Fruit fly (Drosophila melanogaster) ovary, adult (tissue): ENCODE data around the gene Cf2.

ENCODE experiments used
- CG17801 ChIP-seq: fragments of 200-800 bp; optimal IDR thresholded peaks from 2 replicates; lab custom pipeline; 2019; ENCODE audit warnings: missing biosample characterization, mild to moderate bottlenecking, missing genetic modification characterization, moderate library complexity; ENCODE audit not compliant: partially characterized antibody

Cf2 gene

DNA sequence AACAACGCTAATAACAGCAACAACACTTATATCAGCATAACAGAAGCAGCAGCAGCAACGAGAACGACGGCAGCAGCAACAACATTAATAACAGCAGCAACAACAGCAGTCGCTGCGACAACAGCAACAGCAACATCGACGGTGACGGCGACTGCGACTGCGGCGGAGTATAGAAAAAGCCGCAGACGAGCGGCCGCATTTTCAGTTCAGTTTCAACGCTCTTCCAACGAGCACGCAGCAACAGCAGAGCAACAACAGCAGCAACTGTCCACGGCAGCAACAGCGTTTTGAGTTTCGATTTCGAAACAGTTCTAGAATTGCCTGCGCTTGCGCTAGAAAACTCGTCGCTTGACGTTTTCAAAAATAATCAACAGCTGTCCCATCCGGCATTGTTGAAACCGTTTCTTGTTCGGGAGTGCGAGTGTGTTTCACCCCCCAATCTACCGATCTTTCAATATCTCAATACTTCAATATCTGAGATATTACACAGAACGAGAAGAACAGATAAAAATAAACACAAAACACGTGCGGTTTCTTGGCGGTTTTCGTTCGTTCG lies 9.1 kb upstream of the Cf2 start, which contains the start of gene CG3036:
CG3036 (plus strand) TSS at position 199 of the 556 bp plus-strand sequence.
- TF ChIP-seq CG17801 (GFP tag; lab: Kevin White, UChicago), result peak; percentile 39

DNA sequence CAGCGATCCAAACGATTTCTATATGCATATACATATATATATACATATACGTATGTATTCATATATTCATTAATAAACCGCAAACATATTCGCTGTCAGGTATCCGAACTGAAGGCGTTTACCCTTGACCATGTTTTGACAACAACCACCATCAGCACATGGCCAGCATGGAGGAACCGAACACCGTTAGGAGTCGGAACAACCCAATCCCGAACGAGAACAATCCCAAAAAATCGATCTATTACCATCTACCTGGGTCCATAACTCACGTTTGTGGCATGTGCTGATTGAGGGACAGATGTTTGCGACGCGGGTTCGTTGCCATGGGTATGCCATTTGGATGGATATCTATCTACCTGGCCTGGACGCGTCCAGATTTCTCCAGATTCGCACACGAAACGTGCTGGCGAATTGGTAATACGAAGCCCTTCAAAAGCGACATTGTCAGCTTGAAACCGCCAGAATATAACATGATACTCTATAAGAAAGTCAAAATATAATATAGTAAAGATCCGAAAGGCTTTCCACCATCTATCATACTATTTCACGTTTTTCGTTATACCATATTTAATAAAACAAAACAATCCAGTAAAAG lies 6.6 kb upstream of the Cf2 start, which contains the start of gene CG15625:
CG15625 (plus strand) TSS at position 545 of the 595 bp plus-strand sequence.
- no peak for TF ChIP-seq CG17801 (GFP tag; lab: Kevin White, UChicago)

DNA sequence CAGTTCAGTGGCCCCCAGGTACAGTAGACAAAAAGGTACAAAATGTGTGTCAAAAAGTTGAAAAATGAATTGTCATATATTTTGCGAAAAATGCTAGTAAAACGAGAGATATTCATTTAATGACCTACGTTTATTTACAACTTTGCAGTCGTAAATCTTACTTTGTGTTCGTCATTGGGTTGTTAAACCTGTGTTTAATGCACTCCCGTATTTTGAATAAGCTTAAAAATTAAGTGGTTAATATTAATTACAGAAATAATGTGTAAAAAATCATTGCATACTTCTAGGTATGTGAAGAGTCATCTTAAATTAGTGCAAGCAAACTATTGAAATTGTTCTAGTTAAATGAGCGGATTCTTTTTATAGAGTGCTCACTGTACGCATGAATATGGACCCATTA lies 5.6 kb upstream of the Cf2 start:
- no peak for TF ChIP-seq CG17801 (GFP tag; lab: Kevin White, UChicago)

DNA sequence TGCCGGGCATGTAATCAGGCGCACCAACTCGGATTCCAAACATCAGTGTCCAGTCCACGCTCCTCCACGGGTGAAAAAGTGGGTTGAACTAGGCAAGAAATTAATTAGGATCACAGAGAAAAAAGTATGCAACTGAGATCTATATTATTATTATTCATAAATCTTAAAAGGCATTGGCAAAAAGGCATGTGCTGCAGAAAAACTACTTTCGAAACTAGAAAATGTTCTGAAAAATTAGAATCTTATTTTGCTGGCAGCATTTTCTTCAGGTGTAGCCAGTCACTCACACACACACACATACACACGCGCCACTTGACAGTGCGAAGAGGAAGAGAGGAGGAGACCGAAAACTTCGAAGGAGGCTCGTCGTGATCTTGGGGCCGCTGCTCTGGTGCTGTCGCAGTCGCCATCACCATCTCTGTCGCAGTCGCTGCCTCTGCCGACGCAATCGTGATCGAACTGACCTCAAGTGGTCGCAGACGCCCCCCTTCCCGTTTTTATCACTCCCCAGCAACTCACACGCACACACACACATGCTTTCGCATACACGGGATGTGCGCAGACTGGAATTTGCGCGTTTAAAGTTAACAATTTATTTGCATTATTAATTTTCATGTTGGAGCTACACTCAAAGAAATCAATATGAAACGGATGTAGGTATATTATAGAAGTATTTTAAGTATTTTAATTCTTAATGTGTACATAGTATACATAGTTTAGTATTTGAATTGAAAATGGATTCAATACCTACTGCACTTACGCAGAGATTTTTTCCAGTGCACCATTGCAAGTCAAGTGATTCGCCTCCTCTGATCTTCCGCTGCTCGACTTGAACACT lies 4.7 kb upstream of the Cf2 start:
- peak; percentile 12 for TF ChIP-seq CG17801 (GFP tag; lab: Kevin White, UChicago)

dm6 chr2L:4886645-4887044 lies 3.7 kb upstream of the Cf2 start:
- TF ChIP-seq CG17801 (GFP tag; lab: Kevin White, UChicago), result no peak

DNA sequence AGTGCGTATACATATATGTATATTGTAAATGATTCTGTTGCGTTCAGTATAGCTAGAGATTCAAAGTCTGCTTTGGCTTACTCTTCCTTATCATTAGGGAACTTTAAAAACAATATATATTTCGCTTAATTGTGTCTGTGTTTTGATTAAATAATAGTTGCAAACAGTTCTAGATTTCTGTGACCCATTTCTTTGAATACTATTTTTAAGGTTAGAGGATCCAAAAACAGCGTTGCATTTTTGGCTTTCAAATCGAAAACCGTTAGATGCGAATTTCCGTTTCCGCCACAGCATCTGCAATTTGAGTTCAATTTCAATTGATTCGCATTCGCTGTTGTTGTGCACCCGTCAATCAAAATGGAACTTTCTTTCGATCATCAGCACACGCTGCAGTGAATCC lies 3.2 kb upstream of the Cf2 start:
- no peak for TF ChIP-seq CG17801 (GFP tag; lab: Kevin White, UChicago)

- TF ChIP-seq CG17801 (GFP tag; lab: Kevin White, UChicago), result no peak
Observed at dm6 chr2L:4882131-4883022, 530 bp downstream of the Cf2 start.

DNA sequence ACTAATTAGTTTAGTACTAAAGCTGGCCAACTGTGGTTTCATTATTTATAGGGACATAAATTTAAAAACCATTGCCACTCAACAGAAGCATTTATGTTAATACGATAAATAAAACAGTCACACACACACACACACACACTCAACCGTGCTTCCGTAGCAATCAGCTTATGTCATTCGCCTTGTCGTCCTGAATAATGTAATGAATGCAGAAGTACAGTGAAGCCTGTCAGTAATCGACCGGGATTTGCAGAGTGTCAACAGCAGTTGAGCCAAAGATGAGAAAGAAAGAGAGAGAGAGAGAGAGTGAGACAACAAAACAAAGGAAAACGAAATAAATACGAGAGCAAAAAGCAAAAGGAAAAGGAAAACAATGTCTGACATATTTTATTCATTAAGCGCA lies 14.5 kb downstream of the Cf2 start:
- no peak for TF ChIP-seq CG17801 (GFP tag; lab: Kevin White, UChicago)

DNA sequence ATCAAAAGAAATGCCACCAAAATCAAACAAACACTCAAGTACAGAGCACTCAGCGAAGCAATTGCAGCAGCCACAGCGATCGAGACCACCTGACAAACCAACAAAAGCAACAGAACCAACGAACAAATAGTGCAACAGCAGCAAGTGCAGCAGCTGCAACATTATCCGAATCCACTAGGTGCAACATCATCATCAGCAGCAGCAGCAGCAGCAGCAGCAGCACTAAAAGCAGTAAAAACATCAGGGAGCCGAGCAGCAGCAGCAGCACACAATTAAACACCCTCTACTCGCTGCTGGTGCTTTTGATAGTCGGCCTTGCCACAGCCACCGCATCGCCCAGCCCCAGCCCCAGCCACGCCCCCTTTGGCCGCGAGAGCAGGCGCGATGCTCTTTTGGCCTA lies 17.5 kb downstream of the Cf2 start:
- no peak for TF ChIP-seq CG17801 (GFP tag; lab: Kevin White, UChicago)

DNA sequence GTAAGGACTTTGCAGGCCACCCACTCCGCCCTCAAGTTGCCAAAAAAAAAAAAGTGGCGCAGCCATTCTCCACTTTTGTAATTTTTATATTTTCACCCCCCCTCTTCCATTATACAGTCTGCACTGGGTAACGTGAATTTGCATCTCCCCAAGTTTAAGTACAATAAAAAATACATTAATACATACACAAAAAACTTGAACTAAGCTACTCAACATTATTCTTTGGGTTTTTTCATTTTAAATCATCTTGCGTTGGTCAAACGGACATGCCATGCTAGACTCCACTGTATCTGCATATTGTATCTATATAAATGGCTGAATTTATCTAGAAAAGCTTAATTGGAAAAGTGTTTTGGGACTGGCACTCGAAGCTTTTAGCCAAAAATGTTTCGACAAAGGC lies 21.4 kb downstream of the Cf2 start:
- TF ChIP-seq CG17801 (GFP tag; lab: Kevin White, UChicago), result no peak

dm6 chr2L:4856118-4856517 lies 26.8 kb downstream of the Cf2 start:
- TF ChIP-seq CG17801 (GFP tag; lab: Kevin White, UChicago), result no peak

dm6 chr2L:4854822-4855221 lies 28.1 kb downstream of the Cf2 start:
- TF ChIP-seq CG17801 (GFP tag; lab: Kevin White, UChicago), result no peak

DNA sequence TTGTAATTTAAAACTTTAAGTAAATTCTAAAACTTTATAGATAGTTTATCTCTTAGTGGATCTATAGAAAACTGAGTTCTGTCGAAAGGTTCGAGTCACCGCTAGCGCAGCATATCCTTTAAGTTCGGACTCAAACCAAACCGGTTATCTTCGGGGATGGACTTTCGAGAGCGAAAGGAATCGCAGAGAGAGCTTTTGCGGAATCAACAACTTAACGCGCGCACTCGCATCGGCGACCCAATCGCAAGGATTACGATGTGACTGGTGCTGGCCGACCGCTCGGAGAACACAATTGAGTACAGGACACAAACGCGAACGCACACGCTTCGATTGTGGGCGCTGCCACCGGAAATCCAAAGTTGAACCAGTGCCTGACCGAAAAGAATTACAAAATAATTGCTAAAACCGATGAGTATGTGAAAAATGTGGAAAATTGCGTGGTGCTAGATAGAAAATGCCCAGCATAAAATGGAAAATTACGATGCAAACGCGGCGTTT lies 30.3 kb downstream of the Cf2 start, which contains the start of gene smog:
smog (plus strand) TSS at position 260 of the 498 bp plus-strand sequence.
- no peak for TF ChIP-seq CG17801 (GFP tag; lab: Kevin White, UChicago)

DNA sequence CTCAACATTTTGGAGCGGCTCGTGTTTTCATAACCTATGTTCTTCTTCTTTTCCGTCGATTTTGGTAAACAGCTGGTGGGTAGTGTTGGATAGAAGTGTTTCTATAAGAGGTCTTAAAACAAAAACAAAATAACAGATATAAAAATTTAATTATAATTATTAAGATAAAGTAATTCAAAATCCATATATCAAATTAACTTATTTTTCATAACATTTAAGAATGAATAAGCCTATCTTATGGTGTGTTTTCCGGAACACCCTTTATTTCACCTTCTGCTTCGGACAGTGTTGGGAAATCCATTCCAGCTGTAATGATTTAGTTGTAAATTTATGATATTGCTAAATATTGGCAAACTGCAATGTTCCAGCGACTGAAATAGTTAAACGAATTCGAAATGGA lies 32.6 kb downstream of the Cf2 start, which contains the start of the genes mRpS2 and Mon1:
mRpS2 (minus strand) TSS at position 64 of the 400 bp plus-strand sequence.
Mon1 (plus strand) TSS at position 286 of the 400 bp plus-strand sequence.
- TF ChIP-seq CG17801 (GFP tag; lab: Kevin White, UChicago), result peak; percentile 93
